Worm (Caenorhabditis elegans) whole organism, L4 larva: ENCODE data around the gene bus-1.

Experiments used
- F44E2.7 ChIP-seq: fragments of 200-800 bp; sonication (Bioruptor generic); IDR thresholded peaks from 2 replicates; pipeline ENCODE4 v2.1.2; 2022; ENCODE audit warnings: missing genetic modification characterization, missing compliant biosample characterization
- ces-1 ChIP-seq: fragments of 150-350 bp; sonication (generic microtip); optimal IDR thresholded peaks from 4 replicates; lab custom pipeline; 2014; ENCODE audit warnings: missing biosample characterization, missing genetic modification reagents, missing genetic modification characterization
- fkh-10 ChIP-seq: fragments of 150-350 bp; optimal IDR thresholded peaks from 2 replicates; lab custom pipeline; 2014; ENCODE audit warnings: missing biosample characterization, missing genetic modification reagents, missing genetic modification characterization
- mdl-1 ChIP-seq, 2 experiments: fragments of 150-350 bp in 1 of 2; sonication (generic microtip) in 1 of 2; optimal IDR thresholded peaks; 2 replicates each; lab custom pipeline; 2014 to 2017; ENCODE audit warnings: missing biosample characterization in 2 of 2, missing genetic modification characterization in 2 of 2
- nhr-76 ChIP-seq: fragments of 150-350 bp; optimal IDR thresholded peaks from 2 replicates; lab custom pipeline; 2014; ENCODE audit warnings: missing biosample characterization, missing genetic modification characterization
- ztf-11 ChIP-seq: fragments of 150-350 bp; optimal IDR thresholded peaks from 2 replicates; lab custom pipeline; 2014; ENCODE audit warnings: missing biosample characterization, missing genetic modification characterization

DNA sequence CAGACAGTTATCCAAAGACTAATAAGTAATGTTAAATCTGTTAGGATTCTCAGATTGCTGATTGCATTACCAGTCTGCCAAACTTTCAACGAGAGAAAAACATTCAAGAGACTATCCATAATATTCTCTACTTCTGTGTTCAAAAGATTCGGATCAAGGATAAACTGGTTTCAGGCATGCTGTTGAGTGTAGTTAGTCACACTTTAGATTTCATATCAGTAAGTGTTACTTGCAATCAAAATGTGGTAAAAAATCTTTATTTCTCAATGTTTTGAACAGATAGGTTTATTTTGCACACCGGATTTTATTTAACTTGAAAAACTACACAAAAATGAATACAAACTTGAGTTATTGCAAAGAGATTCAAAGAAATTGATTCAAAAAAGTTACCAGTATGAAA is 2.5 kb downstream of the bus-1 start, which contains the start of gene oac-41:
- TF ChIP-seq nhr-76 (no peak), F44E2.7 (GFP tag; lab: Robert Waterston, UW) (no peak), ces-1 (GFP tag; lab: Kevin White, UChicago) (no peak), mdl-1 (tag; optimal IDR thresholded peaks at IDR 0.05; lab: Kevin White, UChicago) (no peak), ztf-11 (tag; lab: Kevin White, UChicago) (no peak), fkh-10 (GFP tag; lab: Kevin White, UChicago) (no peak)
